Fruit fly (Drosophila melanogaster): Measurements from ENCODE around the gene CG7706.

DNA sequence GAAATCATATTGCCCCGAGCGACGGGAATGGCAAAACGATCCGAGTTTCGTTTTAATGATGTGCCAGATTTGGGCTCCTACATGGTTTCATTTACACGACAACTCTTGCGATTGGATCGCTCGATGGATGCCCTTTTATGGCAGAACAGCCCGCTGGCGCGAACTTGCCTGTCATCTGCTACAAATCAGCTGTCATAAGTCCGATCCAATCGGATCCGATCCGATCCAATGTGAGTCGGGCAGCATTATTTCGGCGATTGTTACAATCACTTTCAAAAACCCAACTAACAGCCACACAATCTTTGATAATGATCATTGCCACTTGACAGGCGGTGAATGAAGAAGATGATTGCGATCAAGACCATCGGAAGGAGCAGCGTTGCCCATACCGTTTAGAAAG, 34.0 kb upstream of the CG7706 start:
- TF ChIP-seq CG8478 (optimal IDR thresholded peaks at IDR 0.05), result no peak
- no peak for TF ChIP-seq EcR (GFP tag; optimal IDR thresholded peaks at IDR 0.05)
- no peak for TF ChIP-seq usp (GFP tag; optimal IDR thresholded peaks at IDR 0.05)
